Worm (Caenorhabditis elegans) whole organism, L4/young adult: Measurements from ENCODE around the gene F10E9.11.

Source experiments
- W03F9.2 ChIP-seq: fragments of 150-350 bp; optimal IDR thresholded peaks from 2 replicates; lab custom pipeline; 2014; ENCODE audit warnings: missing biosample characterization, missing genetic modification characterization
- dao-5 ChIP-seq: sonication (generic microtip); optimal IDR thresholded peaks from 2 replicates; lab custom pipeline; 2016; ENCODE audit warnings: missing genotype, missing genetic modification characterization, moderate library complexity, missing compliant biosample characterization
- him-1 ChIP-seq: sonication (generic microtip); optimal IDR thresholded peaks from 2 replicates; lab custom pipeline; 2016; ENCODE audit warnings: missing genotype, missing genetic modification reagents, missing genetic modification characterization, missing compliant biosample characterization

- TF ChIP-seq W03F9.2 (tag; lab: Kevin White, UChicago): no peak
- TF ChIP-seq him-1 (tag; lab: Kevin White, UChicago): no peak
- no peak for TF ChIP-seq dao-5
Observed at ce11 chrIII:8278801-8279200, 40.3 kb downstream of the F10E9.11 start, which contains the start of gene mig-10.
